Fruit fly (Drosophila melanogaster) whole organism, embryonic: ENCODE results near the gene Rcd2.

Source experiments
- Ada2b ChIP-seq: fragments of 200-800 bp; sonication (Bioruptor generic); IDR thresholded peaks from 2 replicates; pipeline ENCODE4 v1.3.6; 2022; ENCODE audit warnings: missing biosample characterization, missing genetic modification characterization
- Asciz ChIP-seq: fragments of 200-800 bp; sonication (Bioruptor generic); optimal IDR thresholded peaks from 2 replicates; lab custom pipeline; 2017; ENCODE audit warnings: missing biosample characterization, mild to moderate bottlenecking, missing genetic modification characterization, missing genetic modification reagents
- Blimp-1 ChIP-seq: fragments of 200-800 bp; sonication (Bioruptor generic); optimal IDR thresholded peaks from 3 replicates; lab custom pipeline; 2018; ENCODE audit warnings: missing biosample characterization, missing genetic modification characterization, mild to moderate bottlenecking, moderate library complexity, missing genetic modification reagents
- CG10366 ChIP-seq: fragments of 200-800 bp; sonication (Bioruptor generic); IDR thresholded peaks from 2 replicates; pipeline ENCODE4 v1.3.6; 2022; ENCODE audit warnings: missing biosample characterization, missing genetic modification characterization
- CG10431 ChIP-seq: fragments of 200-800 bp; sonication (Bioruptor generic); optimal IDR thresholded peaks from 3 replicates; lab custom pipeline; 2018; ENCODE audit warnings: missing biosample characterization, mild to moderate bottlenecking, missing genetic modification characterization
- CG10565 ChIP-seq: fragments of 200-800 bp; sonication (Bioruptor generic); optimal IDR thresholded peaks from 3 replicates; lab custom pipeline; 2016; ENCODE audit warnings: missing biosample characterization, mild to moderate bottlenecking, missing genetic modification characterization
- CG11504 ChIP-seq: fragments of 200-800 bp; sonication (Bioruptor generic); optimal IDR thresholded peaks from 3 replicates; lab custom pipeline; 2019; ENCODE audit warnings: missing biosample characterization, mild to moderate bottlenecking, missing genetic modification characterization, moderate library complexity
- CG1233 ChIP-seq: fragments of 200-800 bp; sonication (Bioruptor generic); optimal IDR thresholded peaks from 4 replicates; lab custom pipeline; 2018; ENCODE audit warnings: missing biosample characterization, mild to moderate bottlenecking, missing genetic modification characterization
- CG1603 ChIP-seq: fragments of 200-800 bp; sonication (Bioruptor generic); optimal IDR thresholded peaks from 2 replicates; lab custom pipeline; 2019; ENCODE audit warnings: missing biosample characterization, mild to moderate bottlenecking, missing genetic modification characterization, moderate library complexity
- CG16863 ChIP-seq: fragments of 200-800 bp; sonication (Bioruptor generic); optimal IDR thresholded peaks from 3 replicates; lab custom pipeline; 2016; ENCODE audit warnings: missing biosample characterization, missing genetic modification characterization
- CG17359 ChIP-seq: fragments of 200-800 bp; sonication (Bioruptor generic); optimal IDR thresholded peaks from 3 replicates; lab custom pipeline; 2018; ENCODE audit warnings: missing biosample characterization, mild to moderate bottlenecking, missing genetic modification characterization, moderate library complexity
- CG17802 ChIP-seq: fragments of 200-800 bp; sonication (Bioruptor generic); optimal IDR thresholded peaks from 2 replicates; lab custom pipeline; 2018; ENCODE audit warnings: missing biosample characterization, mild to moderate bottlenecking, missing genetic modification characterization, moderate library complexity
- CG18262 ChIP-seq: fragments of 200-800 bp; optimal IDR thresholded peaks from 3 replicates; lab custom pipeline; 2019; ENCODE audit warnings: missing biosample characterization, mild to moderate bottlenecking, missing genetic modification characterization, moderate library complexity
- CG18764 ChIP-seq: fragments of 200-800 bp; sonication (Bioruptor generic); optimal IDR thresholded peaks from 3 replicates; lab custom pipeline; 2016; ENCODE audit warnings: missing biosample characterization, missing genetic modification characterization
- CG2678 ChIP-seq: fragments of 200-800 bp; sonication (Bioruptor generic); optimal IDR thresholded peaks from 3 replicates; lab custom pipeline; 2019; ENCODE audit warnings: missing biosample characterization, mild to moderate bottlenecking, missing genetic modification characterization, moderate library complexity
- CG2712 ChIP-seq: fragments of 200-800 bp; optimal IDR thresholded peaks from 3 replicates; lab custom pipeline; 2019; ENCODE audit warnings: missing biosample characterization, mild to moderate bottlenecking, missing genetic modification characterization, moderate library complexity
- CG31224 ChIP-seq: fragments of 200-800 bp; sonication (Bioruptor generic); IDR thresholded peaks from 2 replicates; pipeline ENCODE4 v1.3.6; 2022; ENCODE audit warnings: missing biosample characterization, missing genetic modification characterization
- CG31388 ChIP-seq: fragments of 200-800 bp; sonication (Bioruptor generic); optimal IDR thresholded peaks from 2 replicates; lab custom pipeline; 2016; ENCODE audit warnings: missing biosample characterization, missing genetic modification characterization
- CG31441 ChIP-seq: fragments of 200-800 bp; sonication (Bioruptor generic); IDR thresholded peaks from 2 replicates; pipeline ENCODE4 v1.3.6; 2022; ENCODE audit warnings: missing biosample characterization, missing genetic modification characterization
- CG4404 ChIP-seq: fragments of 200-800 bp; sonication (Bioruptor generic); IDR thresholded peaks from 2 replicates; pipeline ENCODE4 v1.3.6; 2022; ENCODE audit warnings: missing biosample characterization, missing genetic modification characterization
- CG8765 ChIP-seq: fragments of 200-800 bp; sonication (Bioruptor generic); IDR thresholded peaks from 2 replicates; pipeline ENCODE4 v1.3.6; 2022; ENCODE audit warnings: missing biosample characterization, missing genetic modification characterization
- CG9437 ChIP-seq: fragments of 200-800 bp; sonication (Bioruptor generic); optimal IDR thresholded peaks from 2 replicates; lab custom pipeline; 2018; ENCODE audit warnings: missing biosample characterization, mild to moderate bottlenecking, missing genetic modification characterization
- CkIIα-i1 ChIP-seq: fragments of 200-800 bp; sonication (Bioruptor generic); IDR thresholded peaks from 2 replicates; pipeline ENCODE4 v1.3.6; 2022; ENCODE audit warnings: missing biosample characterization, missing genetic modification characterization
- D19A ChIP-seq: fragments of 200-800 bp; optimal IDR thresholded peaks from 3 replicates; lab custom pipeline; 2019; ENCODE audit warnings: missing biosample characterization, mild to moderate bottlenecking, missing genetic modification characterization, moderate library complexity
- Dip3 ChIP-seq: fragments of 200-800 bp; sonication (Bioruptor generic); optimal IDR thresholded peaks from 3 replicates; lab custom pipeline; 2016; ENCODE audit warnings: missing biosample characterization, missing genetic modification characterization
- E2f2 ChIP-seq: fragments of 200-800 bp; sonication (Bioruptor generic); IDR thresholded peaks from 2 replicates; pipeline ENCODE4 v1.3.6; 2022; ENCODE audit warnings: missing biosample characterization, missing genetic modification characterization
- Ets65A ChIP-seq: fragments of 200-800 bp; sonication (Bioruptor generic); peaks from one replicate; lab custom pipeline; 2016; ENCODE audit warnings: missing biosample characterization, missing genetic modification characterization
- Gsc ChIP-seq: fragments of 200-800 bp; sonication (Bioruptor generic); IDR thresholded peaks from 2 replicates; pipeline ENCODE4 v1.3.6; 2022; ENCODE audit warnings: missing biosample characterization, missing genetic modification characterization
- HmgD ChIP-seq: fragments of 200-800 bp; sonication (Bioruptor generic); optimal IDR thresholded peaks from 3 replicates; lab custom pipeline; 2016; ENCODE audit warnings: missing biosample characterization, missing genetic modification characterization
- Max ChIP-seq: fragments of 200-800 bp; sonication (Bioruptor generic); optimal IDR thresholded peaks from 2 replicates; lab custom pipeline; 2016; ENCODE audit warnings: missing biosample characterization, mild to moderate bottlenecking, missing genetic modification characterization
- Meics ChIP-seq: fragments of 200-800 bp; sonication (Bioruptor generic); optimal IDR thresholded peaks from 2 replicates; lab custom pipeline; 2017; ENCODE audit warnings: missing biosample characterization, mild to moderate bottlenecking, missing genetic modification characterization
- Myb ChIP-seq: fragments of 200-800 bp; sonication (Bioruptor generic); optimal IDR thresholded peaks from 2 replicates; lab custom pipeline; 2016; ENCODE audit warnings: missing biosample characterization, missing genetic modification characterization
- Nf-YA ChIP-seq: fragments of 200-800 bp; sonication (Bioruptor generic); IDR thresholded peaks from 2 replicates; pipeline ENCODE4 v1.3.6; 2022; ENCODE audit warnings: missing biosample characterization, missing genetic modification characterization
- Ptx1 ChIP-seq: fragments of 200-800 bp; sonication (Bioruptor generic); IDR thresholded peaks from 2 replicates; pipeline ENCODE4 v1.3.6; 2022; ENCODE audit warnings: missing biosample characterization, missing genetic modification characterization
- Sin3A ChIP-seq: fragments of >200 bp; optimal IDR thresholded peaks from 2 replicates; lab custom pipeline; 2018
- abd-A ChIP-seq: fragments of 200-800 bp; sonication (Bioruptor generic); optimal IDR thresholded peaks from 3 replicates; lab custom pipeline; 2019; ENCODE audit warnings: missing biosample characterization, mild to moderate bottlenecking, missing genetic modification characterization, moderate library complexity
- bcd ChIP-seq: fragments of 200-800 bp; sonication (Bioruptor generic); optimal IDR thresholded peaks from 2 replicates; lab custom pipeline; 2017; ENCODE audit warnings: missing biosample characterization, mild to moderate bottlenecking, missing genetic modification characterization
- cato ChIP-seq: fragments of 200-800 bp; sonication (Bioruptor generic); optimal IDR thresholded peaks from 2 replicates; lab custom pipeline; 2016; ENCODE audit warnings: missing biosample characterization, missing genetic modification characterization, borderline replicate concordance
- chm ChIP-seq: fragments of 200-800 bp; sonication (Bioruptor generic); IDR thresholded peaks from 2 replicates; pipeline ENCODE4 v1.3.6; 2022; ENCODE audit warnings: missing biosample characterization, missing genetic modification characterization
- dmrt99B ChIP-seq: fragments of 200-800 bp; sonication (Bioruptor generic); optimal IDR thresholded peaks from 2 replicates; lab custom pipeline; 2018; ENCODE audit warnings: missing biosample characterization, mild to moderate bottlenecking, missing genetic modification characterization, moderate library complexity
- eyg ChIP-seq: fragments of 200-800 bp; sonication (Bioruptor generic); optimal IDR thresholded peaks from 3 replicates; lab custom pipeline; 2016; ENCODE audit warnings: missing biosample characterization, missing genetic modification characterization
- gem ChIP-seq: fragments of 200-800 bp; sonication (Bioruptor generic); optimal IDR thresholded peaks from 2 replicates; lab custom pipeline; 2019; ENCODE audit warnings: missing biosample characterization, mild to moderate bottlenecking, missing genetic modification characterization, moderate library complexity
- insv ChIP-seq, 2 experiments: fragments of 200-800 bp; sonication (Bioruptor generic); optimal IDR thresholded peaks; 3 replicates each; lab custom pipeline; 2016 to 2018; ENCODE audit warnings: missing biosample characterization in 2 of 2, missing genetic modification characterization in 2 of 2
- klu ChIP-seq: fragments of 200-800 bp; sonication (Bioruptor generic); IDR thresholded peaks from 2 replicates; pipeline ENCODE4 v1.3.6; 2022; ENCODE audit warnings: missing biosample characterization, missing genetic modification characterization
- nom ChIP-seq: fragments of 200-800 bp; sonication (Bioruptor generic); optimal IDR thresholded peaks from 2 replicates; lab custom pipeline; 2017; ENCODE audit warnings: missing biosample characterization, missing genetic modification characterization, mild to moderate bottlenecking, moderate library complexity, missing genetic modification reagents
- prd ChIP-seq, 3 experiments: fragments of >200 bp in 2 of 3; fragments of 200-800 bp in 1 of 3; sonication (Bioruptor generic) in 1 of 3; optimal IDR thresholded peaks in 2 of 3; IDR thresholded peaks in 1 of 3; 2 replicates in 2 of 3; 3 replicates in 1 of 3; pipeline versions ENCODE4 v1.3.6 to Lab custom; 2017 to 2022; ENCODE audit warnings: missing biosample characterization in 1 of 3, missing genetic modification characterization in 1 of 3
- row ChIP-seq: fragments of 200-800 bp; sonication (Bioruptor generic); IDR thresholded peaks from 3 replicates; pipeline ENCODE4 v1.3.6; 2022; ENCODE audit warnings: missing biosample characterization, missing genetic modification characterization
- scrt ChIP-seq: fragments of 200-800 bp; sonication (Bioruptor generic); optimal IDR thresholded peaks from 2 replicates; lab custom pipeline; 2018; ENCODE audit warnings: missing biosample characterization, mild to moderate bottlenecking, missing genetic modification characterization, moderate library complexity
- sens ChIP-seq: fragments of 200-800 bp; sonication (Bioruptor generic); peaks from one replicate; lab custom pipeline; 2016; ENCODE audit warnings: missing biosample characterization, missing genetic modification characterization
- tgo ChIP-seq: fragments of 200-800 bp; sonication (Bioruptor generic); IDR thresholded peaks from 3 replicates; pipeline ENCODE4 v1.3.6; 2022; ENCODE audit warnings: missing biosample characterization, missing genetic modification characterization
- tna ChIP-seq: fragments of 200-800 bp; sonication (Bioruptor generic); IDR thresholded peaks from 2 replicates; pipeline ENCODE4 v1.3.6; 2022; ENCODE audit warnings: missing biosample characterization, missing genetic modification characterization; ENCODE audit not compliant: partially characterized antibody
- trh ChIP-seq: fragments of 200-800 bp; sonication (Bioruptor generic); optimal IDR thresholded peaks from 2 replicates; lab custom pipeline; 2016; ENCODE audit warnings: missing biosample characterization, missing genetic modification characterization

Gene Rcd2

dm6 chr3L:20556371-20556770 is 16.2 kb upstream of the Rcd2 start (continued):
- peak; percentile 36 for TF ChIP-seq CG17359 (tag; lab: Kevin White, UChicago)
- no peak for TF ChIP-seq scrt (GFP tag; lab: Kevin White, UChicago)
- TF ChIP-seq CG31224: no peak
- peak; percentile 44 for TF ChIP-seq gem
- TF ChIP-seq E2f2 (GFP tag; lab: Robert Waterston, UW): no peak
- TF ChIP-seq Ets65A: peak; percentile 47
- peak; percentile 32; the same call in 1 of the 3 replicates for TF ChIP-seq row (GFP tag; lab: Robert Waterston, UW)
- no peak for TF ChIP-seq CG4404 (GFP tag; lab: Robert Waterston, UW)
- no peak for TF ChIP-seq CG18764 (GFP tag; lab: Kevin White, UChicago)
- no peak for TF ChIP-seq CG10431 (GFP tag; lab: Kevin White, UChicago)
- no peak for TF ChIP-seq eyg (GFP tag; lab: Kevin White, UChicago)
- no peak for TF ChIP-seq insv (GFP tag; optimal IDR thresholded peaks at IDR 0.05; lab: Kevin White, UChicago)
- TF ChIP-seq cato (GFP tag; lab: Kevin White, UChicago): no peak
- no peak for TF ChIP-seq tna (GFP tag; lab: Robert Waterston, UW)
- TF ChIP-seq Gsc (GFP tag; lab: Robert Waterston, UW): no peak
- TF ChIP-seq CG10565 (GFP tag; lab: Kevin White, UChicago): no peak
- TF ChIP-seq CG18262 (tag; lab: Kevin White, UChicago): peak; percentile 9
- no peak for TF ChIP-seq Ada2b (GFP tag; lab: Robert Waterston, UW)
- no peak for TF ChIP-seq Asciz (GFP tag; lab: Kevin White, UChicago)
- TF ChIP-seq CG8765 (GFP tag; lab: Robert Waterston, UW): no peak
- TF ChIP-seq dmrt99B (tag; lab: Kevin White, UChicago): peak; percentile 41
- TF ChIP-seq Sin3A (lab: Kevin White, UChicago): no peak
- TF ChIP-seq Ptx1 (GFP tag; lab: Robert Waterston, UW): no peak
- TF ChIP-seq Myb (GFP tag; lab: Kevin White, UChicago): no peak
- peak; percentile 44 for TF ChIP-seq CG1603 (tag; lab: Kevin White, UChicago)
- no peak for TF ChIP-seq Max (GFP tag; lab: Kevin White, UChicago)
- no peak for TF ChIP-seq HmgD (GFP tag; lab: Kevin White, UChicago)
- no peak for TF ChIP-seq CG17802
- no peak for TF ChIP-seq CkIIα-i1 (GFP tag; lab: Robert Waterston, UW)
- TF ChIP-seq nom: peak; percentile 20
- peak; percentile 74 for TF ChIP-seq D19A (tag; lab: Kevin White, UChicago)
- peak; percentile 42 for TF ChIP-seq CG11504 (tag; lab: Kevin White, UChicago)
- TF ChIP-seq Dip3: no peak
- TF ChIP-seq tgo (GFP tag; lab: Robert Waterston, UW): 0 out of 3 replicates have a peak, but pooled peaks have one; percentile 25
- TF ChIP-seq CG2712: peak; percentile 33
- TF ChIP-seq Nf-YA: no peak
- TF ChIP-seq Meics: no peak
- no peak for TF ChIP-seq klu (GFP tag; lab: Robert Waterston, UW)
- TF ChIP-seq CG2678 (tag; lab: Kevin White, UChicago): peak; percentile 9
- no peak for TF ChIP-seq CG16863 (GFP tag; lab: Kevin White, UChicago)
- no peak for TF ChIP-seq bcd (GFP tag; lab: Kevin White, UChicago)
- no peak for TF ChIP-seq trh (GFP tag; lab: Kevin White, UChicago)
- TF ChIP-seq chm (GFP tag; lab: Robert Waterston, UW): no peak
- TF ChIP-seq sens (GFP tag; lab: Kevin White, UChicago): peak; percentile 80
- 0 out of 2 replicates have a peak, but pooled peaks have one; percentile 15 for TF ChIP-seq CG31441
- no peak for TF ChIP-seq prd (optimal IDR thresholded peaks at IDR 0.05; lab: Kevin White, UChicago)
- TF ChIP-seq prd (GFP tag; IDR thresholded peaks at IDR 0.05; lab: Robert Waterston, UW): peak; percentile 38; the same call in 1 of the 3 replicates
- no peak for TF ChIP-seq CG9437
- TF ChIP-seq CG10366 (GFP tag; lab: Robert Waterston, UW): peak; percentile 7; the same call in 1 of the 2 replicates
- TF ChIP-seq CG1233 (GFP tag; lab: Kevin White, UChicago): no peak
- TF ChIP-seq abd-A: no peak
- TF ChIP-seq Blimp-1 (GFP tag; lab: Kevin White, UChicago): peak; percentile 21
- no peak for TF ChIP-seq CG31388 (GFP tag; lab: Kevin White, UChicago)
